Worm (Caenorhabditis elegans): ENCODE measurements around the gene cpg-20.

- TF ChIP-seq F13C5.2 (tag; optimal IDR thresholded peaks at IDR 0.05): no peak
- no peak for TF ChIP-seq scrt-1 (GFP tag; IDR thresholded peaks at IDR 0.05)
- TF ChIP-seq ets-7 (tag; optimal IDR thresholded peaks at IDR 0.05): no peak
- no peak for TF ChIP-seq tra-4 (tag; optimal IDR thresholded peaks at IDR 0.05)
- no peak for TF ChIP-seq flt-1 (GFP tag; IDR thresholded peaks at IDR 0.05)
- TF ChIP-seq sea-1 (GFP tag; conservative IDR thresholded peaks at IDR 0.05): no peak
- no peak for TF ChIP-seq ama-1 (optimal IDR thresholded peaks at IDR 0.05)
- no peak for TF ChIP-seq hmbx-1 (tag; optimal IDR thresholded peaks at IDR 0.05)
Observed at ce11 chrIV:6071026-6071425, 5.0 kb downstream of the cpg-20 start.
